Worm (Caenorhabditis elegans): ENCODE data around the gene irld-48.

Gene irld-48

ce11 chrII:2975561-2976230 lies 19.8 kb downstream of the irld-48 start:
- no peak for TF ChIP-seq elt-1 (tag; optimal IDR thresholded peaks at IDR 0.05)
- TF ChIP-seq fkh-10 (GFP tag; optimal IDR thresholded peaks at IDR 0.05), result no peak
- no peak for TF ChIP-seq lin-15B (tag; optimal IDR thresholded peaks at IDR 0.05)
- no peak for TF ChIP-seq nhr-25 (tag; optimal IDR thresholded peaks at IDR 0.05)
- TF ChIP-seq ceh-28 (tag; optimal IDR thresholded peaks at IDR 0.05), result peak; percentile 24
- peak; percentile 96 for TF ChIP-seq elt-2 (tag; optimal IDR thresholded peaks at IDR 0.05)
- TF ChIP-seq eor-1 (tag; optimal IDR thresholded peaks at IDR 0.05), result no peak
- no peak for TF ChIP-seq ceh-16 (tag; optimal IDR thresholded peaks at IDR 0.05)
- TF ChIP-seq nhr-237 (tag; optimal IDR thresholded peaks at IDR 0.05), result no peak
- peak; percentile 69 for TF ChIP-seq pqm-1 (tag; optimal IDR thresholded peaks at IDR 0.05)
- no peak for TF ChIP-seq zag-1 (tag; optimal IDR thresholded peaks at IDR 0.05)
- TF ChIP-seq ztf-11 (tag; optimal IDR thresholded peaks at IDR 0.05), result no peak
- peak; percentile 70 for TF ChIP-seq pha-4 (tag; optimal IDR thresholded peaks at IDR 0.05)
- TF ChIP-seq nhr-23 (tag; optimal IDR thresholded peaks at IDR 0.05), result no peak
- no peak for TF ChIP-seq hmg-11 (tag; optimal IDR thresholded peaks at IDR 0.05)
- no peak for TF ChIP-seq lsy-12 (tag; optimal IDR thresholded peaks at IDR 0.05)
- no peak for TF ChIP-seq mml-1 (tag; optimal IDR thresholded peaks at IDR 0.05)
- peak; percentile 37 for TF ChIP-seq jun-1 (tag; optimal IDR thresholded peaks at IDR 0.05)
- no peak for TF ChIP-seq ceh-9 (tag; optimal IDR thresholded peaks at IDR 0.05)
- peak; percentile 16 for TF ChIP-seq ztf-4 (tag; optimal IDR thresholded peaks at IDR 0.05)
- TF ChIP-seq nhr-28 (tag; optimal IDR thresholded peaks at IDR 0.05), result no peak
- no peak for TF ChIP-seq fos-1 (tag; optimal IDR thresholded peaks at IDR 0.05)
- no peak for TF ChIP-seq elt-3 (tag; optimal IDR thresholded peaks at IDR 0.05)

DNA sequence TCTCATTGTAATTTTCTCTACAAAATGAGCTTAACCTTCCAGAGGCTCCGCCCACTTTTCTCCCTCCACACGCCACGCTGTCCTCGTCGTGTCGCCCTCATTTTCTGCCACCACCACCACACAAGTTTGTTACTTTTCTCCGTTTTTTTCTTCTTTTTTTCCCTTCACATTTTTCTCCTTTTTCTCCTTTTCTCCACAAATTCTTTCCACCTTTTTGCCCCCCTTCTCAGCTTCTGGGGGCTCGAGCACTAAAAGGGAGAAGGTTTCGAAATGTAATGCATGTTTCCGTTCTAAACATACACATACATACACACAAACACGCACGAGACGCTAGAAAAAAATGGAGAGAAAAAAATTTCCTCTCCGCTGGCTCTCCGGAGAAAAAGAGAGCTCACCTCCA lies 20.7 kb downstream of the irld-48 start, which contains the start of gene nhr-88:
Gene nhr-88 (plus strand): TSS at position 43 of the 400 bp plus-strand sequence.
- TF ChIP-seq hmg-11 (tag; optimal IDR thresholded peaks at IDR 0.05) (peak; percentile 52), ama-1 (optimal IDR thresholded peaks at IDR 0.05) (peak; percentile 43), nfya-1 (tag; optimal IDR thresholded peaks at IDR 0.05; ENCODE audit: insufficient read depth) (peak; percentile 49), fos-1 (tag; optimal IDR thresholded peaks at IDR 0.05) (no peak)

ce11 chrII:2977652-2978051 lies 21.8 kb downstream of the irld-48 start:
- no peak for TF ChIP-seq pha-4 (tag; optimal IDR thresholded peaks at IDR 0.05)
- no peak for TF ChIP-seq ama-1 (optimal IDR thresholded peaks at IDR 0.05)
- no peak for TF ChIP-seq nhr-76 (tag; optimal IDR thresholded peaks at IDR 0.05)
- no peak for TF ChIP-seq lsy-12 (tag; optimal IDR thresholded peaks at IDR 0.05)
- no peak for TF ChIP-seq ceh-82 (tag; optimal IDR thresholded peaks at IDR 0.05)
- no peak for TF ChIP-seq nhr-77 (tag; optimal IDR thresholded peaks at IDR 0.05)
- no peak for TF ChIP-seq snpc-4 (tag; optimal IDR thresholded peaks at IDR 0.05)
- TF ChIP-seq ceh-16 (tag; optimal IDR thresholded peaks at IDR 0.05), result no peak
- TF ChIP-seq jun-1 (tag; optimal IDR thresholded peaks at IDR 0.05), result no peak
- no peak for TF ChIP-seq nhr-23 (tag; optimal IDR thresholded peaks at IDR 0.05)
- no peak for TF ChIP-seq lin-39 (tag; optimal IDR thresholded peaks at IDR 0.05)
- TF ChIP-seq unc-39 (tag; optimal IDR thresholded peaks at IDR 0.05), result no peak
- TF ChIP-seq nfya-1 (tag; optimal IDR thresholded peaks at IDR 0.05; ENCODE audit: insufficient read depth), result no peak
- no peak for TF ChIP-seq R02D3.7 (tag; optimal IDR thresholded peaks at IDR 0.05)
- no peak for TF ChIP-seq tbx-2 (tag; optimal IDR thresholded peaks at IDR 0.05)
- no peak for TF ChIP-seq elt-2 (tag; optimal IDR thresholded peaks at IDR 0.05)
- TF ChIP-seq fkh-10 (GFP tag; optimal IDR thresholded peaks at IDR 0.05), result no peak
- TF ChIP-seq nhr-11 (tag; optimal IDR thresholded peaks at IDR 0.05), result no peak
- no peak for TF ChIP-seq elt-3 (tag; optimal IDR thresholded peaks at IDR 0.05)

DNA sequence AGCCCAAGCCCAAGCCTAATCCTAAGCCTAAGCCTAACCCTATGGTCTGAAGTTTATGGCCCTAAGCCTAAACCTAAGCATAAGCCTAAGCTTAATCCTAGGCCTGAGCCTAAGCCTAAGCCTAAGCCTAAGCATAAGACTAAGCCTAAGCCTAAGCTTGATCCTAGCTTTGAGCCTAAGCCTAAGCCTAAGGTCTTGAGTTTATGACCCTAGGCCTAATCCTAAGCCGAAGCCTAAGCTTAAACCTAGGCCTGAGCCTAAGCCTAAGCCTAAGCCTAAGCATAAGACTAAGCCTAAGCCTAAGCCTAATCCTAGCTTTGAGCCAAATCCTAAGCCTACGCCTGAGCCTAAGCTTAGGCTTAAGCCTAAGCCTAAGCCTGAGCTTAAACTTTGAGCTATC lies 23.2 kb downstream of the irld-48 start:
- TF ChIP-seq jun-1 (tag; optimal IDR thresholded peaks at IDR 0.05) (no peak), ceh-9 (tag; optimal IDR thresholded peaks at IDR 0.05) (no peak), ztf-4 (tag; optimal IDR thresholded peaks at IDR 0.05) (no peak), snpc-4 (tag; optimal IDR thresholded peaks at IDR 0.05) (no peak), zag-1 (tag; optimal IDR thresholded peaks at IDR 0.05) (no peak), pha-4 (tag; optimal IDR thresholded peaks at IDR 0.05) (no peak)

- no peak for TF ChIP-seq elt-3 (tag; optimal IDR thresholded peaks at IDR 0.05)
- TF ChIP-seq nhr-67 (tag; optimal IDR thresholded peaks at IDR 0.05), result no peak
- no peak for TF ChIP-seq nfya-1 (tag; optimal IDR thresholded peaks at IDR 0.05; ENCODE audit: insufficient read depth)
- no peak for TF ChIP-seq nhr-12 (tag; optimal IDR thresholded peaks at IDR 0.05)
- TF ChIP-seq nhr-25 (tag; optimal IDR thresholded peaks at IDR 0.05), result no peak
These were observed 28.5 kb downstream of the irld-48 start for ce11 chrII:2984383-2984782.
